Worm (Caenorhabditis elegans) whole organism, L1 larva: ENCODE measurements around the gene cha-1.

Experiments
- C04F5.9 ChIP-seq: sonication (generic microtip); optimal IDR thresholded peaks from 2 replicates; lab custom pipeline; 2016; ENCODE audit warnings: missing genetic modification characterization, missing compliant biosample characterization
- C16A3.4 ChIP-seq: fragments of 150-350 bp; optimal IDR thresholded peaks from 2 replicates; lab custom pipeline; 2014; ENCODE audit warnings: missing biosample characterization, missing genetic modification characterization
- C34B4.2 ChIP-seq: sonication (generic microtip); optimal IDR thresholded peaks from 2 replicates; lab custom pipeline; 2017; ENCODE audit warnings: mild to moderate bottlenecking, missing genetic modification characterization, missing compliant biosample characterization
- Y116A8C.19 ChIP-seq: sonication (generic microtip); optimal IDR thresholded peaks from 2 replicates; lab custom pipeline; 2016; ENCODE audit warnings: missing compliant biosample characterization, missing genetic modification characterization, borderline replicate concordance
- aly-2 ChIP-seq: fragments of 150-350 bp; optimal IDR thresholded peaks from 2 replicates; lab custom pipeline; 2014; ENCODE audit warnings: missing biosample characterization, missing genetic modification characterization
- ama-1 ChIP-seq: fragments of 150-350 bp; optimal IDR thresholded peaks from 2 replicates; lab custom pipeline; 2014
- ceh-63 ChIP-seq: fragments of 200-800 bp; sonication (Bioruptor generic); optimal IDR thresholded peaks from 2 replicates; lab custom pipeline; 2018; ENCODE audit warnings: mild to moderate bottlenecking, missing genetic modification characterization, missing compliant biosample characterization
- ceh-90 ChIP-seq: sonication (generic microtip); optimal IDR thresholded peaks from 2 replicates; lab custom pipeline; 2016; ENCODE audit warnings: missing genetic modification characterization, missing compliant biosample characterization
- ces-1 ChIP-seq: fragments of 150-350 bp; optimal IDR thresholded peaks from 2 replicates; lab custom pipeline; 2014; ENCODE audit warnings: missing biosample characterization, missing genetic modification reagents, missing genetic modification characterization
- dsc-1 ChIP-seq: sonication (generic microtip); optimal IDR thresholded peaks from 2 replicates; lab custom pipeline; 2016; ENCODE audit warnings: mild to moderate bottlenecking, missing genetic modification characterization, missing compliant biosample characterization
- egl-13 ChIP-seq: sonication (generic microtip); optimal IDR thresholded peaks from 2 replicates; lab custom pipeline; 2016; ENCODE audit warnings: missing genotype, missing genetic modification reagents, missing genetic modification characterization, missing compliant biosample characterization
- egl-27 ChIP-seq, 2 experiments: fragments of 150-350 bp in 1 of 2; sonication (generic microtip); optimal IDR thresholded peaks; 3 replicates each; lab custom pipeline; 2017 to 2018; ENCODE audit warnings: missing biosample characterization in 2 of 2, missing genetic modification characterization in 2 of 2, missing genetic modification reagents in 2 of 2
- elt-3 ChIP-seq, 6 experiments: fragments of 150-350 bp in 1 of 6; sonication (generic microtip); optimal IDR thresholded peaks; 2 replicates each; lab custom pipeline; 2017 to 2018; ENCODE audit warnings: missing biosample characterization in 6 of 6, missing genetic modification characterization in 6 of 6, inconsistent platforms in 1 of 6
- ets-5 ChIP-seq: fragments of 200-800 bp; sonication (Bioruptor generic); IDR thresholded peaks from 2 replicates; pipeline ENCODE4 v1.3.6; 2022; ENCODE audit warnings: missing genetic modification characterization, missing compliant biosample characterization
- fkh-8 ChIP-seq: sonication (generic microtip); optimal IDR thresholded peaks from 2 replicates; lab custom pipeline; 2016; ENCODE audit warnings: mild to moderate bottlenecking, missing genetic modification characterization, missing compliant biosample characterization
- fos-1 ChIP-seq: fragments of 150-350 bp; optimal IDR thresholded peaks from 2 replicates; lab custom pipeline; 2014; ENCODE audit warnings: missing biosample characterization, missing genetic modification characterization
- hlh-17 ChIP-seq: fragments of 200-800 bp; sonication (Bioruptor generic); optimal IDR thresholded peaks from 2 replicates; lab custom pipeline; 2018; ENCODE audit warnings: missing genetic modification characterization, mild to moderate bottlenecking, missing compliant biosample characterization, moderate library complexity, borderline replicate concordance
- isw-1 ChIP-seq: fragments of 200-800 bp; sonication (Bioruptor generic); IDR thresholded peaks from 2 replicates; pipeline ENCODE4 v1.3.6; 2022; ENCODE audit warnings: missing genetic modification characterization, missing compliant biosample characterization
- jun-1 ChIP-seq: fragments of 150-350 bp; optimal IDR thresholded peaks from 2 replicates; lab custom pipeline; 2014; ENCODE audit warnings: missing biosample characterization, missing genetic modification reagents, missing genetic modification characterization
- lin-13 ChIP-seq: fragments of 150-350 bp; optimal IDR thresholded peaks from 2 replicates; lab custom pipeline; 2014; ENCODE audit warnings: missing biosample characterization, missing genetic modification reagents, missing genetic modification characterization
- lin-14 ChIP-seq: fragments of 200-800 bp; sonication (Bioruptor generic); optimal IDR thresholded peaks from 2 replicates; lab custom pipeline; 2018; ENCODE audit warnings: mild to moderate bottlenecking, missing genetic modification characterization, moderate library complexity, missing compliant biosample characterization
- lin-15B ChIP-seq: fragments of 150-350 bp; sonication (generic microtip); optimal IDR thresholded peaks from 3 replicates; lab custom pipeline; 2014; ENCODE audit warnings: missing biosample characterization, missing genetic modification characterization
- lin-35 ChIP-seq, 2 experiments: fragments of 150-350 bp; optimal IDR thresholded peaks; 2 replicates each; lab custom pipeline; 2014; ENCODE audit warnings: missing biosample characterization in 2 of 2, missing genetic modification characterization in 2 of 2, missing genetic modification reagents in 2 of 2
- lin-39 ChIP-seq: fragments of 150-350 bp; optimal IDR thresholded peaks from 2 replicates; lab custom pipeline; 2014; ENCODE audit warnings: missing biosample characterization, missing genetic modification reagents, missing genetic modification characterization
- lsy-2 ChIP-seq, 2 experiments: fragments of 150-350 bp; optimal IDR thresholded peaks; 2 replicates each; lab custom pipeline; 2014; ENCODE audit warnings: missing biosample characterization in 2 of 2, missing genetic modification characterization in 2 of 2
- mab-9 ChIP-seq: fragments of 200-800 bp; sonication (Bioruptor generic); IDR thresholded peaks from 2 replicates; pipeline ENCODE4 v1.3.6; 2022; ENCODE audit warnings: missing genetic modification reagents, missing genetic modification characterization, missing compliant biosample characterization
- mdl-1 ChIP-seq, 2 experiments: fragments of 150-350 bp; optimal IDR thresholded peaks; 2 replicates each; lab custom pipeline; 2014 to 2017; ENCODE audit warnings: missing biosample characterization in 2 of 2, missing genetic modification characterization in 2 of 2, inconsistent platforms in 1 of 2
- nhr-11 ChIP-seq: fragments of 150-350 bp; optimal IDR thresholded peaks from 2 replicates; lab custom pipeline; 2014; ENCODE audit warnings: missing biosample characterization, missing genetic modification characterization
- nhr-19 ChIP-seq: fragments of 200-800 bp; sonication (Bioruptor generic); conservative IDR thresholded peaks from 2 replicates; pipeline ENCODE4 v1.3.6; 2022; ENCODE audit warnings: missing genetic modification characterization, missing compliant biosample characterization
- nhr-237 ChIP-seq: fragments of 150-350 bp; optimal IDR thresholded peaks from 2 replicates; lab custom pipeline; 2014; ENCODE audit warnings: missing biosample characterization, missing genetic modification characterization
- nhr-28 ChIP-seq: fragments of 150-350 bp; optimal IDR thresholded peaks from 2 replicates; lab custom pipeline; 2014; ENCODE audit warnings: missing biosample characterization, missing genetic modification characterization
- nhr-47 ChIP-seq: sonication (generic microtip); optimal IDR thresholded peaks from 2 replicates; lab custom pipeline; 2016; ENCODE audit warnings: mild to moderate bottlenecking, missing genetic modification characterization, moderate library complexity, missing compliant biosample characterization
- nhr-71 ChIP-seq: sonication (generic microtip); optimal IDR thresholded peaks from 2 replicates; lab custom pipeline; 2016; ENCODE audit warnings: mild to moderate bottlenecking, missing genetic modification characterization, moderate library complexity, missing compliant biosample characterization
- nhr-77 ChIP-seq: fragments of 150-350 bp; optimal IDR thresholded peaks from 2 replicates; lab custom pipeline; 2014; ENCODE audit warnings: missing biosample characterization, missing genetic modification characterization
- nhr-85 ChIP-seq: sonication (generic microtip); peaks from one replicate; lab custom pipeline; 2016; ENCODE audit warnings: missing genetic modification characterization, inconsistent platforms, missing compliant biosample characterization
- nhr-90 ChIP-seq: sonication (generic microtip); optimal IDR thresholded peaks from 2 replicates; lab custom pipeline; 2016; ENCODE audit warnings: mild to moderate bottlenecking, missing genetic modification characterization, missing compliant biosample characterization; ENCODE audit not compliant: poor library complexity
- pag-3 ChIP-seq: sonication (generic microtip); optimal IDR thresholded peaks from 2 replicates; lab custom pipeline; 2017; ENCODE audit warnings: missing genetic modification characterization, mild to moderate bottlenecking, missing compliant biosample characterization, antibody characterized with exemption, borderline replicate concordance; ENCODE audit not compliant: insufficient read depth
- pqm-1 ChIP-seq: sonication (generic microtip); optimal IDR thresholded peaks from 3 replicates; lab custom pipeline; 2017; ENCODE audit warnings: missing biosample characterization, missing genetic modification characterization
- rnt-1 ChIP-seq: sonication (generic microtip); optimal IDR thresholded peaks from 2 replicates; lab custom pipeline; 2016; ENCODE audit warnings: mild to moderate bottlenecking, missing genetic modification characterization, moderate library complexity, missing compliant biosample characterization
- skn-1 ChIP-seq: fragments of 150-350 bp; optimal IDR thresholded peaks from 2 replicates; lab custom pipeline; 2014; ENCODE audit warnings: missing biosample characterization, missing genetic modification characterization
- snpc-4 ChIP-seq: fragments of 150-350 bp; optimal IDR thresholded peaks from 2 replicates; lab custom pipeline; 2014; ENCODE audit warnings: missing biosample characterization, missing genetic modification characterization
- snu-23 ChIP-seq: sonication (generic microtip); optimal IDR thresholded peaks from 2 replicates; lab custom pipeline; 2016; ENCODE audit warnings: missing genetic modification characterization, missing compliant biosample characterization
- sox-4 ChIP-seq: sonication (generic microtip); optimal IDR thresholded peaks from 2 replicates; lab custom pipeline; 2016; ENCODE audit warnings: missing genetic modification characterization, missing compliant biosample characterization
- sptf-1 ChIP-seq: fragments of 150-350 bp; optimal IDR thresholded peaks from 2 replicates; lab custom pipeline; 2014; ENCODE audit warnings: missing biosample characterization, missing genetic modification characterization
- swsn-7 ChIP-seq: sonication (generic microtip); optimal IDR thresholded peaks from 2 replicates; lab custom pipeline; 2016; ENCODE audit warnings: missing genetic modification characterization, missing compliant biosample characterization
- tbx-2 ChIP-seq: sonication (generic microtip); optimal IDR thresholded peaks from 2 replicates; lab custom pipeline; 2016; ENCODE audit warnings: missing genetic modification characterization, missing compliant biosample characterization
- tlp-1 ChIP-seq: fragments of 150-350 bp; optimal IDR thresholded peaks from 2 replicates; lab custom pipeline; 2014; ENCODE audit warnings: missing biosample characterization, missing genetic modification characterization
- unc-130 ChIP-seq: fragments of 150-350 bp; optimal IDR thresholded peaks from 2 replicates; lab custom pipeline; 2017; ENCODE audit warnings: missing biosample characterization, missing genetic modification characterization, inconsistent platforms
- unc-30 ChIP-seq: sonication (generic microtip); optimal IDR thresholded peaks from 2 replicates; lab custom pipeline; 2017; ENCODE audit warnings: missing biosample characterization, missing genetic modification characterization
- unc-98 ChIP-seq: fragments of 200-800 bp; sonication (Bioruptor generic); IDR thresholded peaks from 2 replicates; pipeline ENCODE4 v1.3.6; 2022; ENCODE audit warnings: missing genetic modification characterization, missing compliant biosample characterization
- vab-15 ChIP-seq: sonication (generic microtip); optimal IDR thresholded peaks from 2 replicates; lab custom pipeline; 2017; ENCODE audit warnings: missing genotype, mild to moderate bottlenecking, missing genetic modification characterization, missing compliant biosample characterization
- xbp-1 ChIP-seq: sonication (generic microtip); optimal IDR thresholded peaks from 2 replicates; lab custom pipeline; 2016; ENCODE audit warnings: missing genetic modification characterization, missing compliant biosample characterization
- zip-4 ChIP-seq: fragments of 200-800 bp; sonication (Bioruptor generic); optimal IDR thresholded peaks from 2 replicates; lab custom pipeline; 2018; ENCODE audit warnings: mild to moderate bottlenecking, missing genetic modification characterization, moderate library complexity, missing compliant biosample characterization
- ztf-11 ChIP-seq, 2 experiments: sonication (generic microtip); optimal IDR thresholded peaks; 2 replicates each; lab custom pipeline; 2016 to 2017; ENCODE audit warnings: missing genetic modification characterization in 2 of 2, missing biosample characterization in 1 of 2, missing compliant biosample characterization in 1 of 2

cha-1 gene

DNA sequence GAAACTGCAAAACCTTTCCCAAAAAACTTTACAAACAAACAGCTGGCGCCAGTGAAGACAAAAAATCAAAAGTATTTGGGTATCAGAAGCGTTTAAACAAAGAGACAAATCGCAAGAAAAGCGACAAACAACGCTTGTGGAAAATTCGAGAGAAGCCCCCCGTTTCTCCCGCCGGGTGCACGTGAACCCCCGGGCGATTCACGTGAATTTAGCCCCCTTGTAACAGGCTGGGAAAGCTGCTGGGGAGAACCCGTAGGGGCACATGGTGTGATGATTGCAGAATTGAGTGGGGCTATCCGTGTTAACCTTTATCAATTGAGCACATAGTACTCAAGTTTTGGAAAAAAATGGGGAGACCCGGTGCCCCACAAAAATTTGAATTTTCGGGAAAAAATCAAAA, 29.7 kb upstream of the cha-1 start:
- TF ChIP-seq C04F5.9 (tag; lab: Kevin White, UChicago) (no peak), ets-5 (GFP tag; lab: Robert Waterston, UW) (no peak), swsn-7 (tag; lab: Kevin White, UChicago) (peak; percentile 68), sptf-1 (tag; lab: Kevin White, UChicago) (no peak), fos-1 (tag; lab: Kevin White, UChicago) (no peak), ces-1 (no peak), vab-15 (tag; lab: Kevin White, UChicago) (no peak), Y116A8C.19 (tag; lab: Kevin White, UChicago) (no peak), elt-3 (tag; optimal IDR thresholded peaks at IDR 0.05; lab: Kevin White, UChicago) (peak in 2 of 6 experiments; percentile 24 to 25), xbp-1 (peak; percentile 36), snpc-4 (tag; lab: Kevin White, UChicago) (no peak), zip-4 (GFP tag; lab: Kevin White, UChicago) (no peak), pag-3 (tag; lab: Kevin White, UChicago) (no peak), nhr-11 (tag; lab: Kevin White, UChicago) (peak; percentile 28), rnt-1 (tag; lab: Kevin White, UChicago) (peak; percentile 94), unc-130 (tag; lab: Kevin White, UChicago) (peak; percentile 84), lin-14 (GFP tag; lab: Kevin White, UChicago) (peak; percentile 91), hlh-17 (GFP tag; lab: Kevin White, UChicago) (no peak), nhr-28 (tag; lab: Kevin White, UChicago) (no peak), snu-23 (peak; percentile 87), dsc-1 (tag; lab: Kevin White, UChicago) (peak; percentile 17), egl-13 (tag; lab: Kevin White, UChicago) (no peak), lin-13 (no peak), tbx-2 (tag; lab: Kevin White, UChicago) (peak; percentile 90), sox-4 (no peak), C16A3.4 (peak; percentile 57), nhr-71 (peak; percentile 96), mdl-1 (tag; optimal IDR thresholded peaks at IDR 0.05; lab: Kevin White, UChicago) (peak in 1 of 2 experiments; percentile 90), C34B4.2 (no peak), isw-1 (GFP tag; lab: Robert Waterston, UW) (no peak), ceh-63 (GFP tag; lab: Kevin White, UChicago) (no peak), nhr-237 (tag; lab: Kevin White, UChicago) (no peak), aly-2 (no peak), mab-9 (GFP tag; lab: Robert Waterston, UW) (0 out of 2 replicates have a peak, but pooled peaks have one; percentile 47), pqm-1 (no peak), nhr-90 (tag; lab: Kevin White, UChicago) (peak; percentile 63), egl-27 (tag; optimal IDR thresholded peaks at IDR 0.05; lab: Kevin White, UChicago) (peak in 1 of 2 experiments; percentile 9), nhr-85 (tag; lab: Kevin White, UChicago) (peak; percentile 84), lin-39 (peak; percentile 3), jun-1 (tag; lab: Kevin White, UChicago) (peak; percentile 5), lsy-2 (tag; optimal IDR thresholded peaks at IDR 0.05; lab: Kevin White, UChicago) (peak; percentile 56 to 76), ztf-11 (tag; optimal IDR thresholded peaks at IDR 0.05; lab: Kevin White, UChicago) (no peak), unc-30 (tag; lab: Kevin White, UChicago) (no peak), tlp-1 (tag; lab: Kevin White, UChicago) (no peak), skn-1 (tag; lab: Kevin White, UChicago) (peak; percentile 18), nhr-77 (tag; lab: Kevin White, UChicago) (peak; percentile 27), nhr-47 (tag; lab: Kevin White, UChicago) (peak; percentile 70), lin-35 (GFP tag; optimal IDR thresholded peaks at IDR 0.05; lab: Kevin White, UChicago) (peak in 1 of 2 experiments; percentile 45), nhr-19 (GFP tag; lab: Robert Waterston, UW) (peak; percentile 94), ama-1 (no peak), fkh-8 (no peak), lin-15B (tag; lab: Kevin White, UChicago) (no peak), unc-98 (GFP tag; lab: Robert Waterston, UW) (peak; percentile 63; the same call in 1 of the 2 replicates), ceh-90 (tag; lab: Kevin White, UChicago) (no peak)
